Worm (Caenorhabditis elegans) whole organism, young adult: ENCODE results near the gene ears-2.

Source experiments
- C06A6.2 ChIP-seq: fragments of 200-800 bp; sonication (Bioruptor generic); conservative IDR thresholded peaks from 2 replicates; pipeline ENCODE4 v1.3.6; 2022; ENCODE audit warnings: missing genetic modification characterization, missing compliant biosample characterization
- F49E8.2 ChIP-seq: sonication (generic microtip); optimal IDR thresholded peaks from 3 replicates; lab custom pipeline; 2017; ENCODE audit warnings: missing genetic modification characterization, mild to moderate bottlenecking, missing compliant biosample characterization, antibody characterized with exemption, moderate library complexity; ENCODE audit not compliant: insufficient read depth
- K12H6.12 ChIP-seq: fragments of 200-800 bp; sonication (Bioruptor generic); optimal IDR thresholded peaks from 2 replicates; lab custom pipeline; 2018; ENCODE audit warnings: mild to moderate bottlenecking, missing genetic modification characterization, missing compliant biosample characterization
- Y53F4B.3 ChIP-seq: fragments of 200-800 bp; sonication (Bioruptor generic); IDR thresholded peaks from 2 replicates; pipeline ENCODE4 v1.3.6; 2022; ENCODE audit warnings: missing genetic modification reagents, missing genetic modification characterization, missing compliant biosample characterization
- Y67H2A.10 ChIP-seq: fragments of 200-800 bp; sonication (Bioruptor generic); conservative IDR thresholded peaks from 2 replicates; pipeline ENCODE4 v1.3.6; 2022; ENCODE audit warnings: missing genetic modification reagents, missing genetic modification characterization, missing compliant biosample characterization
- dpl-1 ChIP-seq: fragments of 150-350 bp; optimal IDR thresholded peaks from 2 replicates; lab custom pipeline; 2014; ENCODE audit warnings: missing biosample characterization, missing genetic modification reagents, missing genetic modification characterization
- lin-40 ChIP-seq: sonication (generic microtip); optimal IDR thresholded peaks from 2 replicates; lab custom pipeline; 2016; ENCODE audit warnings: missing genetic modification characterization, mild to moderate bottlenecking, missing compliant biosample characterization, missing genotype, missing genetic modification reagents
- lin-54 ChIP-seq: fragments of 200-800 bp; sonication (Bioruptor generic); optimal IDR thresholded peaks from 2 replicates; lab custom pipeline; 2018; ENCODE audit warnings: mild to moderate bottlenecking, missing genetic modification characterization, missing compliant biosample characterization
- madf-8 ChIP-seq: fragments of 200-800 bp; sonication (Bioruptor generic); conservative IDR thresholded peaks from 2 replicates; pipeline ENCODE4 v1.3.6; 2022; ENCODE audit warnings: missing genetic modification reagents, missing genetic modification characterization, missing compliant biosample characterization
- snpc-4 ChIP-seq, 5 experiments: fragments of 150-350 bp in 1 of 5; sonication (generic microtip) in 4 of 5; optimal IDR thresholded peaks; 2 replicates each; lab custom pipeline; 2014 to 2018; ENCODE audit warnings: missing genetic modification characterization in 5 of 5, missing biosample characterization in 3 of 5, antibody characterized with exemption in 2 of 5, mild to moderate bottlenecking in 2 of 5, missing compliant biosample characterization in 2 of 5, missing genotype in 2 of 5, moderate library complexity in 2 of 5, missing genetic modification reagents in 1 of 5
- tlf-1 ChIP-seq: fragments of 200-800 bp; sonication (Bioruptor generic); optimal IDR thresholded peaks from 2 replicates; lab custom pipeline; 2018; ENCODE audit warnings: mild to moderate bottlenecking, missing genetic modification characterization, missing compliant biosample characterization
- unc-62 ChIP-seq: fragments of 150-350 bp; optimal IDR thresholded peaks from 2 replicates; lab custom pipeline; 2014; ENCODE audit warnings: missing biosample characterization, missing genetic modification reagents, missing genetic modification characterization

ce11 chrIV:390279-390678, at the start of gene ears-2, which contains the start of gene uncp-18:
- TF ChIP-seq unc-62 (GFP tag; lab: Kevin White, UChicago) (no peak), dpl-1 (GFP tag; lab: Kevin White, UChicago) (peak; percentile 46), Y67H2A.10 (GFP tag; lab: Robert Waterston, UW) (peak; percentile 84), Y53F4B.3 (GFP tag; lab: Robert Waterston, UW) (no peak), K12H6.12 (peak; percentile 81), F49E8.2 (tag; lab: Kevin White, UChicago) (peak; percentile 84), C06A6.2 (peak; percentile 97), snpc-4 (GFP tag; optimal IDR thresholded peaks at IDR 0.05; lab: Kevin White, UChicago) (peak; percentile 43), snpc-4 (tag; optimal IDR thresholded peaks at IDR 0.05; lab: Kevin White, UChicago) (peak; percentile 58 to 88 (median 74)), lin-40 (peak; percentile 89), tlf-1 (GFP tag; lab: Kevin White, UChicago) (peak; percentile 87), lin-54 (GFP tag; lab: Kevin White, UChicago) (peak; percentile 85), madf-8 (0 out of 2 replicates have a peak, but pooled peaks have one; percentile 22)
